Worm (Caenorhabditis elegans): ENCODE data around the gene F42A9.11.

Gene F42A9.11

DNA sequence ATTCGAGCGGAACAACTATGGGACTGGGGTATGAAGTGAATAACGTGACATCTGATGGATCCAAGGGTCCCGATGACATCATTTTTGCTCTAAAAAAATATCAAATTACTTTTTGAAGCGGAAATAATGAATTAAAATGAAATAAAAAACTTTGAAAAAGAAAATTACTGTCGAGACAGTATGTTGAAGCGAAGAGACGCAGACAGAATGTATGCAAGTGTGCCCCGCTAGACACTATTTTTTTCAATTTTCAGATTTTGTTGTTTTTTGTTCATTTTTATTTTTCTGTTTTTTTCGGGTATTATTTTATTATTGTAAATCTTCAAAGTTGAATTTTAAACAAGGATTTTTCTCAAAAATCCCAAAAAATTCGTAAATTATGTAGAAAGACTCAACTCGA lies 8.7 kb upstream of the F42A9.11 start, which contains the start of gene F42A9.8:
Gene F42A9.8 (minus strand): TSS at position 88 of the 400 bp plus-strand sequence.
- TF ChIP-seq xbp-1 (tag; optimal IDR thresholded peaks at IDR 0.05) (no peak), nhr-12 (tag; optimal IDR thresholded peaks at IDR 0.05) (no peak), ztf-4 (tag; optimal IDR thresholded peaks at IDR 0.05) (no peak), nhr-71 (tag; optimal IDR thresholded peaks at IDR 0.05) (peak; percentile 31), ceh-82 (tag; optimal IDR thresholded peaks at IDR 0.05) (peak in 1 of 3 experiments; percentile 11), nhr-20 (tag; optimal IDR thresholded peaks at IDR 0.05) (peak; percentile 6), elt-3 (tag; optimal IDR thresholded peaks at IDR 0.05) (no peak), tlp-1 (tag; optimal IDR thresholded peaks at IDR 0.05) (no peak), ets-5 (GFP tag; IDR thresholded peaks at IDR 0.05) (no peak), efl-1 (optimal IDR thresholded peaks at IDR 0.05) (peak; percentile 25 to 26), efl-1 (GFP tag; optimal IDR thresholded peaks at IDR 0.05 in 1 of 2) (peak; percentile 39 to 85), mdl-1 (tag; optimal IDR thresholded peaks at IDR 0.05) (no peak), egl-13 (tag; optimal IDR thresholded peaks at IDR 0.05) (no peak), pag-3 (tag; optimal IDR thresholded peaks at IDR 0.05; ENCODE audit: borderline replicate concordance, insufficient read depth) (no peak), ceh-90 (tag; optimal IDR thresholded peaks at IDR 0.05) (no peak), nhr-28 (tag; optimal IDR thresholded peaks at IDR 0.05) (no peak), lsy-2 (tag; optimal IDR thresholded peaks at IDR 0.05) (peak; percentile 18 to 49), blmp-1 (tag; optimal IDR thresholded peaks at IDR 0.05) (peak; percentile 6), fos-1 (tag; optimal IDR thresholded peaks at IDR 0.05) (no peak), hpl-2 (GFP tag; optimal IDR thresholded peaks at IDR 0.05) (no peak), vab-15 (tag; optimal IDR thresholded peaks at IDR 0.05) (no peak), lin-14 (GFP tag; optimal IDR thresholded peaks at IDR 0.05) (peak; percentile 42), snu-23 (GFP tag; optimal IDR thresholded peaks at IDR 0.05) (peak; percentile 35), sup-37 (GFP tag; optimal IDR thresholded peaks at IDR 0.05) (no peak), lin-35 (GFP tag; optimal IDR thresholded peaks at IDR 0.05) (peak in 1 of 2 experiments; percentile 42), nhr-19 (GFP tag; conservative IDR thresholded peaks at IDR 0.05) (no peak), nhr-76 (tag; optimal IDR thresholded peaks at IDR 0.05) (no peak), sox-4 (tag; optimal IDR thresholded peaks at IDR 0.05) (no peak), mep-1 (tag; optimal IDR thresholded peaks at IDR 0.05) (peak; percentile 21), lir-3 (tag; optimal IDR thresholded peaks at IDR 0.05; ENCODE audit: poor library complexity) (no peak), dpl-1 (GFP tag; optimal IDR thresholded peaks at IDR 0.05) (peak in 1 of 3 experiments; percentile 30)

DNA sequence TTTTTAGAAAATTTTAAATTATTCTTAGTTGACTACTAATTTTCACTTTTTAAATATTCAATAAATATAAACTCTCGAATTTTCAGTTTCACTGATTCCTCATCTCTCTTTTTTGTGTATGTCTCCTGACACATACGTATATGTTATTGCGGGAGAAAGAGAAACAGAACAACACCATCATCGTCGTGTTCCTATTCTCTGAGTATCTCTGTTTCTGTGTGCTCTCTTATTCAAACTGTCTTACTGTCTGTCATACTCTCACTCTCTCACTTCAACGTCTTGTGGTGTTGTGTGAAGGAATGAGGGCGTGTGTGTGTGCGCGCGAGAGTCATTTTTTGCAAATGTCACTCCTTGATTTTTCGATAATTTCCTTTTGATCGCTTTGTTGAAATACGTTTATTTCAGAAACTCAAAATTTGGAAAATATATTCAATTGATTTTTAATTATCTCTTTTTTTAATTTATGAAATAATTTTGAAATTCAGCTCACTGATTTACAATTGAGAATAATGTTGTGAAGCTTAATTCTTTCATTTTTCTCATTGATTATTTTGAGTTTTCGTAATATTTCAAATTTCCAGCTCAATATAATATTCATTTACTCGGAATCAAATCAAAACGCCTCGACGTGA lies 7.2 kb upstream of the F42A9.11 start, which contains the start of gene lin-49:
Gene lin-49 (plus strand): TSS at position 582 of the 632 bp plus-strand sequence.
- TF ChIP-seq tbx-2 (tag; optimal IDR thresholded peaks at IDR 0.05) (peak; percentile 42), ztf-4 (tag; optimal IDR thresholded peaks at IDR 0.05) (peak; percentile 42), mdl-1 (tag; optimal IDR thresholded peaks at IDR 0.05) (peak in 1 of 2 experiments; percentile 57), lir-3 (tag; optimal IDR thresholded peaks at IDR 0.05; ENCODE audit: poor library complexity) (peak; percentile 49), swsn-7 (tag; optimal IDR thresholded peaks at IDR 0.05) (peak; percentile 58), C16A3.4 (tag; optimal IDR thresholded peaks at IDR 0.05) (peak; percentile 60), blmp-1 (tag; optimal IDR thresholded peaks at IDR 0.05) (peak; percentile 86), elt-3 (tag; optimal IDR thresholded peaks at IDR 0.05) (peak in 2 of 6 experiments; percentile 25 to 35), irx-1 (tag; optimal IDR thresholded peaks at IDR 0.05) (peak; percentile 1), nhr-20 (tag; optimal IDR thresholded peaks at IDR 0.05) (peak; percentile 61), dpl-1 (GFP tag; optimal IDR thresholded peaks at IDR 0.05) (peak; percentile 31 to 48 (median 44)), skn-1 (tag; optimal IDR thresholded peaks at IDR 0.05) (no peak), unc-86 (tag; optimal IDR thresholded peaks at IDR 0.05) (no peak), mep-1 (tag; optimal IDR thresholded peaks at IDR 0.05) (peak; percentile 90), nhr-90 (tag; optimal IDR thresholded peaks at IDR 0.05; ENCODE audit: poor library complexity) (peak; percentile 33), tlp-1 (tag; optimal IDR thresholded peaks at IDR 0.05) (no peak), lin-35 (GFP tag; optimal IDR thresholded peaks at IDR 0.05) (peak; percentile 64 to 79), unc-62 (GFP tag; optimal IDR thresholded peaks at IDR 0.05) (no peak), pax-3 (tag; optimal IDR thresholded peaks at IDR 0.05) (no peak), ama-1 (optimal IDR thresholded peaks at IDR 0.05) (no peak), fkh-8 (tag; optimal IDR thresholded peaks at IDR 0.05) (peak; percentile 70), F16B12.6 (tag; optimal IDR thresholded peaks at IDR 0.05) (no peak), lin-14 (GFP tag; optimal IDR thresholded peaks at IDR 0.05) (peak; percentile 95), egl-13 (tag; optimal IDR thresholded peaks at IDR 0.05) (peak; percentile 17), pqm-1 (tag; optimal IDR thresholded peaks at IDR 0.05) (no peak), grh-1 (GFP tag; IDR thresholded peaks at IDR 0.05) (no peak), lin-15B (tag; optimal IDR thresholded peaks at IDR 0.05) (no peak), aly-2 (tag; optimal IDR thresholded peaks at IDR 0.05) (peak; percentile 28), nhr-47 (tag; optimal IDR thresholded peaks at IDR 0.05) (peak; percentile 64), ceh-82 (tag; optimal IDR thresholded peaks at IDR 0.05) (peak in 2 of 3 experiments; percentile 31 to 63), fos-1 (tag; optimal IDR thresholded peaks at IDR 0.05) (peak; percentile 57), xbp-1 (tag; optimal IDR thresholded peaks at IDR 0.05) (peak; percentile 46), jun-1 (tag; optimal IDR thresholded peaks at IDR 0.05) (peak; percentile 9)
